Worm (Caenorhabditis elegans) whole organism, L3 larva: Measurements from ENCODE around the gene nhr-143.

Experiments used
- R02D3.7 ChIP-seq: fragments of 150-350 bp; optimal IDR thresholded peaks from 2 replicates; lab custom pipeline; 2014; ENCODE audit warnings: missing biosample characterization, missing genetic modification characterization
- ZK546.5 ChIP-seq: sonication (generic microtip); optimal IDR thresholded peaks from 2 replicates; lab custom pipeline; 2017; ENCODE audit warnings: missing biosample characterization, missing genetic modification characterization
- aly-2 ChIP-seq: fragments of 150-350 bp; optimal IDR thresholded peaks from 2 replicates; lab custom pipeline; 2014; ENCODE audit warnings: missing biosample characterization, missing genetic modification characterization
- ceh-16 ChIP-seq: sonication (generic microtip); optimal IDR thresholded peaks from 2 replicates; lab custom pipeline; 2017; ENCODE audit warnings: missing biosample characterization, missing genetic modification characterization
- ceh-28 ChIP-seq: fragments of 150-350 bp; optimal IDR thresholded peaks from 2 replicates; lab custom pipeline; 2014; ENCODE audit warnings: missing biosample characterization, missing genetic modification reagents, missing genetic modification characterization
- ceh-82 ChIP-seq: fragments of 150-350 bp; optimal IDR thresholded peaks from 2 replicates; lab custom pipeline; 2014; ENCODE audit warnings: missing biosample characterization, missing genetic modification characterization
- ceh-9 ChIP-seq: sonication (generic microtip); optimal IDR thresholded peaks from 2 replicates; lab custom pipeline; 2018; ENCODE audit warnings: missing biosample characterization, missing genetic modification characterization
- daf-12 ChIP-seq: fragments of 150-350 bp; optimal IDR thresholded peaks from 2 replicates; lab custom pipeline; 2014; ENCODE audit warnings: missing biosample characterization, missing genetic modification reagents, missing genetic modification characterization
- egl-27 ChIP-seq: sonication (generic microtip); optimal IDR thresholded peaks from 4 replicates; lab custom pipeline; 2017; ENCODE audit warnings: missing biosample characterization, missing genetic modification reagents, missing genetic modification characterization
- egl-5 ChIP-seq: fragments of 150-350 bp; optimal IDR thresholded peaks from 2 replicates; lab custom pipeline; 2017; ENCODE audit warnings: missing biosample characterization, missing genetic modification reagents, missing genetic modification characterization, inconsistent platforms
- elt-1 ChIP-seq: fragments of 150-350 bp; optimal IDR thresholded peaks from 2 replicates; lab custom pipeline; 2014; ENCODE audit warnings: missing biosample characterization, missing genetic modification characterization
- elt-2 ChIP-seq: sonication (generic microtip); optimal IDR thresholded peaks from 2 replicates; lab custom pipeline; 2016; ENCODE audit warnings: missing genetic modification reagents, mild to moderate bottlenecking, missing genetic modification characterization, missing compliant biosample characterization
- elt-3 ChIP-seq, 3 experiments: fragments of 150-350 bp in 1 of 3; sonication (generic microtip) in 2 of 3; optimal IDR thresholded peaks; 2 replicates in 2 of 3; 4 replicates in 1 of 3; lab custom pipeline; 2014 to 2017; ENCODE audit warnings: missing biosample characterization in 3 of 3, missing genetic modification characterization in 3 of 3
- eor-1 ChIP-seq, 2 experiments: fragments of 150-350 bp; optimal IDR thresholded peaks; 2 replicates each; lab custom pipeline; 2014 to 2018; ENCODE audit warnings: missing biosample characterization in 2 of 2, missing genetic modification characterization in 2 of 2
- fkh-10 ChIP-seq: sonication (generic microtip); optimal IDR thresholded peaks from 2 replicates; lab custom pipeline; 2017; ENCODE audit warnings: missing biosample characterization, missing genetic modification reagents, missing genetic modification characterization
- hmg-11 ChIP-seq: sonication (generic microtip); optimal IDR thresholded peaks from 2 replicates; lab custom pipeline; 2016; ENCODE audit warnings: missing genetic modification characterization, missing compliant biosample characterization
- jun-1 ChIP-seq: fragments of 150-350 bp; optimal IDR thresholded peaks from 2 replicates; lab custom pipeline; 2014; ENCODE audit warnings: missing biosample characterization, missing genetic modification reagents, missing genetic modification characterization
- lin-15B ChIP-seq: fragments of 150-350 bp; optimal IDR thresholded peaks from 2 replicates; lab custom pipeline; 2014; ENCODE audit warnings: missing biosample characterization, missing genetic modification characterization
- lin-39 ChIP-seq: fragments of 150-350 bp; optimal IDR thresholded peaks from 2 replicates; lab custom pipeline; 2018; ENCODE audit warnings: missing biosample characterization, missing genetic modification reagents, missing genetic modification characterization
- lsy-12 ChIP-seq: sonication (generic microtip); optimal IDR thresholded peaks from 2 replicates; lab custom pipeline; 2016; ENCODE audit warnings: mild to moderate bottlenecking, missing genetic modification characterization, missing compliant biosample characterization
- mdl-1 ChIP-seq: fragments of 150-350 bp; optimal IDR thresholded peaks from 2 replicates; lab custom pipeline; 2014; ENCODE audit warnings: missing biosample characterization, missing genetic modification characterization
- mml-1 ChIP-seq: fragments of 150-350 bp; sonication (generic microtip); optimal IDR thresholded peaks from 3 replicates; lab custom pipeline; 2014; ENCODE audit warnings: missing biosample characterization, missing genetic modification characterization
- nfya-1 ChIP-seq: sonication (generic microtip); optimal IDR thresholded peaks from 2 replicates; lab custom pipeline; 2017; ENCODE audit warnings: missing genetic modification characterization, mild to moderate bottlenecking, missing compliant biosample characterization, antibody characterized with exemption, moderate library complexity; ENCODE audit not compliant: insufficient read depth
- nhr-11 ChIP-seq: fragments of 150-350 bp; optimal IDR thresholded peaks from 2 replicates; lab custom pipeline; 2014; ENCODE audit warnings: missing biosample characterization, missing genetic modification characterization
- nhr-12 ChIP-seq: fragments of 150-350 bp; optimal IDR thresholded peaks from 2 replicates; lab custom pipeline; 2014; ENCODE audit warnings: missing biosample characterization, missing genetic modification characterization
- nhr-23 ChIP-seq: fragments of 150-350 bp; optimal IDR thresholded peaks from 2 replicates; lab custom pipeline; 2014; ENCODE audit warnings: missing biosample characterization, missing genetic modification reagents, missing genetic modification characterization
- nhr-25 ChIP-seq: sonication (generic microtip); optimal IDR thresholded peaks from 2 replicates; lab custom pipeline; 2017; ENCODE audit warnings: missing biosample characterization, missing genetic modification characterization
- nhr-43 ChIP-seq: sonication (generic microtip); optimal IDR thresholded peaks from 2 replicates; lab custom pipeline; 2016; ENCODE audit warnings: mild to moderate bottlenecking, missing genetic modification characterization, missing compliant biosample characterization; ENCODE audit not compliant: poor library complexity, severe bottlenecking
- nhr-67 ChIP-seq: fragments of 150-350 bp; optimal IDR thresholded peaks from 2 replicates; lab custom pipeline; 2014; ENCODE audit warnings: missing biosample characterization, missing genetic modification characterization
- nhr-76 ChIP-seq: fragments of 150-350 bp; sonication (generic microtip); optimal IDR thresholded peaks from 5 replicates; lab custom pipeline; 2014; ENCODE audit warnings: missing biosample characterization, missing genetic modification characterization
- nhr-77 ChIP-seq: fragments of 150-350 bp; optimal IDR thresholded peaks from 2 replicates; lab custom pipeline; 2014; ENCODE audit warnings: missing biosample characterization, missing genetic modification characterization
- pha-4 ChIP-seq: fragments of 150-350 bp; optimal IDR thresholded peaks from 2 replicates; lab custom pipeline; 2014; ENCODE audit warnings: missing biosample characterization, missing genetic modification reagents, missing genetic modification characterization
- pqm-1 ChIP-seq: fragments of 150-350 bp; optimal IDR thresholded peaks from 2 replicates; lab custom pipeline; 2017; ENCODE audit warnings: missing biosample characterization, missing genetic modification characterization, inconsistent platforms
- skn-1 ChIP-seq: fragments of 150-350 bp; optimal IDR thresholded peaks from 2 replicates; lab custom pipeline; 2014; ENCODE audit warnings: missing biosample characterization, missing genetic modification characterization
- zag-1 ChIP-seq: fragments of 150-350 bp; optimal IDR thresholded peaks from 2 replicates; lab custom pipeline; 2014; ENCODE audit warnings: missing biosample characterization, missing genetic modification characterization
- ztf-11 ChIP-seq: fragments of 150-350 bp; optimal IDR thresholded peaks from 2 replicates; lab custom pipeline; 2014; ENCODE audit warnings: missing biosample characterization, missing genetic modification characterization
- ztf-4 ChIP-seq: fragments of 150-350 bp; optimal IDR thresholded peaks from 2 replicates; lab custom pipeline; 2014; ENCODE audit warnings: missing biosample characterization, missing genetic modification characterization

Gene nhr-143

DNA sequence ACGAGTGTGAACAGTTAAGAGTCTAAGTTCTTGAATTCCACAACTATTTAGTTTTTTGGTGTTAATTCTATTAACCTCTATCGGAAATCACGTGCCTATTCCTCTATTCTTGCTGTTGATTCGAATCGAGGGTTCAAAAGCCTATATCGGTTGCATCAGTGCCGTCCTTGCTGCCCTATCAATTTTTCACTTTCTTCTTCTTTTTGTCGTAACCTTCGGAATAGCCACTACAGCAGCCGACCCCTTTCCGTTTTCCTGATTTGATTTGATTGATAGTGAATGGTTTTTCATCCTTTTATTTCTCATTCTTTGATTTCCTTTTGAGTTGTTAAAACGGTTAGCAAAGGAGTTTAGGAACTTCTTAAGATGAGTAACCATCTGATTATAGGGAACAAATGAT, 19.5 kb upstream of the nhr-143 start:
- no peak for TF ChIP-seq pha-4
- peak; percentile 68 for TF ChIP-seq nhr-43
- no peak for TF ChIP-seq ZK546.5
- peak in 2 of 3 experiments; percentile 21 to 33 for TF ChIP-seq elt-3 (tag; optimal IDR thresholded peaks at IDR 0.05; lab: Kevin White, UChicago)
- peak; percentile 16 for TF ChIP-seq nhr-25 (tag; lab: Kevin White, UChicago)
- peak; percentile 52 for TF ChIP-seq nhr-23 (tag; lab: Kevin White, UChicago)

DNA sequence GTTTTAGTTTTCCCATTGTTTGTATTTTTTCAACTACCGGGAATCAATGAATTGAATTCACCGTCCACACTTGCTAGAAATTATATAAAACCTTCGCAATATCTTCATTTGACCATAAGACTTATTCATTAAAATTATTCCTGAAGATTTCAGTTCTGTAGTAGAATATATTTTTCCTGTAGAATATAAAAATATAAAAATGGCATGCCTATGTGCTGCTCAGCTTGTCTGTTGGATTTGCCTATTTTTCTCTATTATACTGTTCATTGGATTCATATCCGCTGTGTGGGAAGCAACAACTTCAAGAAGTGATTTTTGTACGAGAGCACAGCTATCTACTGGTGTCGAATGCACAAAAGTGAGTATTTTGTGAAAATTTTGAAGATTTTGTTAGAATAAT, 16.9 kb upstream of the nhr-143 start, which contains the start of gene F59E11.6:
F59E11.6 (plus strand) TSS at position 111 of the 400 bp plus-strand sequence.
- TF ChIP-seq R02D3.7 = no peak
- no peak for TF ChIP-seq lin-15B
- TF ChIP-seq nhr-11 (tag; lab: Kevin White, UChicago) = no peak

ce11 chrV:8990194-8990649, 15.5 kb upstream of the nhr-143 start, which contains the start of gene F59E11.7:
Gene F59E11.7, plus strand, starts transcription at chrV:8990244.
- TF ChIP-seq aly-2 (tag; lab: Kevin White, UChicago) (no peak), ceh-28 (tag; lab: Kevin White, UChicago) (no peak), nhr-25 (tag; lab: Kevin White, UChicago) (peak; percentile 40), elt-2 (no peak)

DNA sequence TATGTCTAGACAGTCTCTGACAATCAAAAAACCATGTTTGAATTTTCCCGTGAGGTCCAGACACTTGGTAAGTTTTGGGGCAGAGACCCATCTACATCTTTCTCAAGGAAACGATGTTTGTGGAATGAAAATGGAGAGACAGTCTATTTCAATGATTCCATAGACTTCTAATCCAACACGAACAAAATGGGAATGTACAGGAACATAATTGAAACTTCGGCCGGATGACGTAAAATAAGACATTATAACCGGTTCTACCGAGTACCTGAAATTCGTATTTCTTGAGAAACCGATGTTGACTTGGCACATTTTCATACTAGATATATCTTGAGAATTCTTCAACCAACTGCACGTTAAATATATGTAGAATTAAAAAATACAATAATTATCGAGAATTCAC, 13.4 kb upstream of the nhr-143 start, which contains the start of gene str-87:
str-87 (minus strand) TSS at position 101 of the 400 bp plus-strand sequence.
- TF ChIP-seq nfya-1 (tag; lab: Kevin White, UChicago) (no peak), elt-1 (tag; lab: Kevin White, UChicago) (no peak), fkh-10 (no peak), pqm-1 (tag; lab: Kevin White, UChicago) (no peak), nhr-77 (tag; lab: Kevin White, UChicago) (no peak), R02D3.7 (no peak), nhr-23 (tag; lab: Kevin White, UChicago) (no peak), lin-39 (tag; lab: Kevin White, UChicago) (no peak), nhr-67 (tag; lab: Kevin White, UChicago) (no peak)

DNA sequence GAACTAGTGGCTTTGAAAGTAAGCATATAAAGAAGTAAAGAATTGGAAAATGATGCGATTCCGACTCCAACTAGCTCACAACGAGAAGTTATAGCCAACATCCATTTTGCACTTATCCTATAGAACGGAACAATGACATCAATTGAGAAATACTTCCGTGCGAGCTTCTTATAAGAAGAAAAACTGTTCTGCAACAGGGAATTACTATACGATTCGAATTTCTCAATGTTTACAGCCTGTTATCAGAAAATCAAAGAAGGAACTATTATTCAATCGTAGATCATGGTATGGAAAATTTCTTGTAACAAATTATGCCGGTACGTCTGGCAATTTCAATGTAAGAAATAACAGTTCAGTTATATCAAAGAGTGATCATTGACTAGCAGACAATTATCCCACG, 11.0 kb upstream of the nhr-143 start, which contains the start of gene str-85:
str-85 (minus strand) TSS at position 101 of the 400 bp plus-strand sequence.
- TF ChIP-seq elt-2 (no peak), daf-12 (tag; lab: Kevin White, UChicago) (no peak), ceh-82 (no peak), egl-5 (no peak)

DNA sequence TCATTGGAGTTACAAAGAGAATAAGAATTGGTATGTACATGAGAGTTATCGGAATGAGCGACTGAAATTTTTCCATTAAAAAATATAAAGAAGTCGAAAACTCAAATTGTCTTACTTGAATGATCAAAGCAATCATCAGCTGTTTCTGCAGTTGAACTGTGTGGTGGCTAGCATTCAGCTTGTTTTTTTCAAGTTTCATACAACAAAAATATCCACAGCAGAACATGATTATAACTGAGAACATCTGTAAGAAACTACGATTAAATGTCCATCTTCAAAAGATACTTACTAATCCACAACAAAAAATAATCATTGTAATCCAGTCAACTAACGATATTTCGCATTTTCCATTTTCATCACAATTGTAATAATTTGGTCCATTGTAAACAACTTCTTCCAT, 10.0 kb upstream of the nhr-143 start:
- no peak for TF ChIP-seq ceh-28 (tag; lab: Kevin White, UChicago)
- TF ChIP-seq nhr-43 = no peak
- TF ChIP-seq R02D3.7 = no peak
- TF ChIP-seq ZK546.5 = no peak
- TF ChIP-seq nhr-67 (tag; lab: Kevin White, UChicago) = no peak
- TF ChIP-seq hmg-11 (tag; lab: Kevin White, UChicago) = no peak
- TF ChIP-seq nhr-77 (tag; lab: Kevin White, UChicago) = no peak
- no peak for TF ChIP-seq nhr-76 (tag; lab: Kevin White, UChicago)
- no peak for TF ChIP-seq ceh-9 (tag; lab: Kevin White, UChicago)
- TF ChIP-seq egl-27 (tag; lab: Kevin White, UChicago) = no peak
- TF ChIP-seq pha-4 = no peak
- TF ChIP-seq ztf-11 (tag; lab: Kevin White, UChicago) = no peak
- no peak for TF ChIP-seq lsy-12 (tag; lab: Kevin White, UChicago)
- no peak for TF ChIP-seq lin-39 (tag; lab: Kevin White, UChicago)
- no peak for TF ChIP-seq daf-12 (tag; lab: Kevin White, UChicago)
- TF ChIP-seq aly-2 (tag; lab: Kevin White, UChicago) = no peak

DNA sequence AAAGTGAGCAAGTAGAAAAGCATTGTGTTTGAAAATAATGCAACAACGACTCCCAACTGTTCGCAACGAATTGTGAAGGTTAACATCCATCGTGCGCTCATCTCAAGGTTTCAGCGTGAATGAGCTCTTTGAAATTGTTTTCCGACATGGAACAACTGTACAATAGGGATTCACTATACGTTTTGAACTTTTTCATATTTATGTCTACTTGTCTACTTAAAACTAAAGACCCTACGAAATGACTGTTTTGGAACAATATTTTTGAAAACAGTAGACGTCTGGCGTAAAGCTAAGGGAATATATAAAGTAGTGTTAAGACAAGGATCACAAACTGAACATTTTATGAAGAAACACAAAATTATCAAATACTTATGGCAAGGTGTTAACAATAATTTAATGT, 8.9 kb upstream of the nhr-143 start, which contains the start of gene str-86:
str-86 (minus strand) TSS at position 101 of the 400 bp plus-strand sequence.
- TF ChIP-seq nhr-67 (tag; lab: Kevin White, UChicago) (no peak), skn-1 (tag; lab: Kevin White, UChicago) (no peak), elt-2 (no peak), nhr-25 (tag; lab: Kevin White, UChicago) (no peak), zag-1 (tag; lab: Kevin White, UChicago) (no peak), mdl-1 (no peak), ZK546.5 (no peak), aly-2 (tag; lab: Kevin White, UChicago) (no peak), jun-1 (tag; lab: Kevin White, UChicago) (no peak), ztf-4 (no peak), ceh-16 (tag; lab: Kevin White, UChicago) (no peak), ceh-28 (tag; lab: Kevin White, UChicago) (no peak), hmg-11 (tag; lab: Kevin White, UChicago) (no peak), nhr-23 (tag; lab: Kevin White, UChicago) (no peak), eor-1 (tag; optimal IDR thresholded peaks at IDR 0.05; lab: Kevin White, UChicago) (no peak), mml-1 (tag; lab: Kevin White, UChicago) (no peak), nhr-12 (tag; lab: Kevin White, UChicago) (no peak)
